Fruit fly (Drosophila melanogaster) whole organism, wandering third instar larva: ENCODE results near the gene CG34242.

Experiments
- Abd-B ChIP-seq: fragments of >200 bp; optimal IDR thresholded peaks from 2 replicates; lab custom pipeline; 2017; ENCODE audit warnings: missing biosample characterization, missing genetic modification characterization
- CG32264 ChIP-seq: fragments of 200-800 bp; sonication (Bioruptor generic); optimal IDR thresholded peaks from 2 replicates; lab custom pipeline; 2016; ENCODE audit warnings: missing biosample characterization, missing genetic modification characterization
- CG9705 ChIP-seq: fragments of 200-800 bp; sonication (Bioruptor generic); optimal IDR thresholded peaks from 2 replicates; lab custom pipeline; 2018; ENCODE audit warnings: missing biosample characterization, mild to moderate bottlenecking, missing genetic modification characterization
- CrebA ChIP-seq: fragments of 200-800 bp; sonication (Bioruptor generic); optimal IDR thresholded peaks from 2 replicates; lab custom pipeline; 2016; ENCODE audit warnings: missing biosample characterization, mild to moderate bottlenecking, missing genetic modification characterization, borderline replicate concordance
- Dfd ChIP-seq: fragments of >200 bp; optimal IDR thresholded peaks from 2 replicates; lab custom pipeline; 2017; ENCODE audit warnings: missing biosample characterization, missing genetic modification characterization
- Dif ChIP-seq: fragments of 200-275, 200-300 bp; sonication (Bioruptor generic); optimal IDR thresholded peaks from 2 replicates; lab custom pipeline; 2018; ENCODE audit warnings: missing biosample characterization, missing genetic modification characterization; ENCODE audit not compliant: partially characterized antibody
- GATAd ChIP-seq: sonication (Bioruptor generic); optimal IDR thresholded peaks from 2 replicates; lab custom pipeline; 2016; ENCODE audit warnings: missing biosample characterization, missing genetic modification characterization
- HLH106 ChIP-seq: fragments of 200-800 bp; optimal IDR thresholded peaks from 3 replicates; lab custom pipeline; 2019; ENCODE audit warnings: missing biosample characterization, mild to moderate bottlenecking, missing genetic modification characterization, moderate library complexity
- Hnf4 ChIP-seq: fragments of 200-800 bp; sonication (Bioruptor generic); optimal IDR thresholded peaks from 2 replicates; lab custom pipeline; 2016; ENCODE audit warnings: missing biosample characterization, mild to moderate bottlenecking, missing genetic modification characterization
- Hr78 ChIP-seq: fragments of >200 bp; optimal IDR thresholded peaks from 2 replicates; lab custom pipeline; 2017; ENCODE audit warnings: missing biosample characterization, missing genetic modification characterization
- Hr83 ChIP-seq: fragments of 200-300 bp; sonication (Bioruptor generic); optimal IDR thresholded peaks from 2 replicates; lab custom pipeline; 2016; ENCODE audit warnings: missing biosample characterization, mild to moderate bottlenecking, missing genetic modification characterization, moderate library complexity; ENCODE audit not compliant: poor library complexity, severe bottlenecking
- Jra ChIP-seq: sonication (Bioruptor generic); optimal IDR thresholded peaks from 2 replicates; lab custom pipeline; 2016; ENCODE audit warnings: missing biosample characterization, missing genetic modification characterization
- Mio ChIP-seq: sonication (Bioruptor generic); optimal IDR thresholded peaks from 2 replicates; lab custom pipeline; 2016; ENCODE audit warnings: missing biosample characterization, missing genetic modification characterization
- Myc ChIP-seq: fragments of >200 bp; optimal IDR thresholded peaks from 2 replicates; lab custom pipeline; 2017
- N ChIP-seq: fragments of >200 bp; optimal IDR thresholded peaks from 2 replicates; lab custom pipeline; 2018; ENCODE audit warnings: missing biosample characterization, missing external identifiers, missing genetic modification characterization
- OdsH ChIP-seq: fragments of 200-800 bp; sonication (Bioruptor generic); optimal IDR thresholded peaks from 2 replicates; lab custom pipeline; 2016; ENCODE audit warnings: missing biosample characterization, mild to moderate bottlenecking, missing genetic modification characterization
- Rel ChIP-seq, 2 experiments: fragments of 200-800 bp; sonication (Bioruptor generic) in 1 of 2; optimal IDR thresholded peaks; 2 replicates in 1 of 2; 3 replicates in 1 of 2; lab custom pipeline; 2016 to 2019; ENCODE audit warnings: mild to moderate bottlenecking in 2 of 2, missing biosample characterization in 2 of 2, missing genetic modification characterization in 2 of 2, moderate library complexity in 1 of 2
- Sp1 ChIP-seq: fragments of 200-800 bp; sonication (Bioruptor generic); optimal IDR thresholded peaks from 3 replicates; lab custom pipeline; 2019; ENCODE audit warnings: missing biosample characterization, mild to moderate bottlenecking, missing genetic modification characterization, moderate library complexity
- Vsx2 ChIP-seq: fragments of 200-300, 225-300 bp; sonication (Bioruptor generic); optimal IDR thresholded peaks from 2 replicates; lab custom pipeline; 2018; ENCODE audit warnings: missing biosample characterization, missing genetic modification characterization; ENCODE audit not compliant: partially characterized antibody
- br ChIP-seq: fragments of 200-800 bp; sonication (Bioruptor generic); optimal IDR thresholded peaks from 2 replicates; lab custom pipeline; 2016; ENCODE audit warnings: missing biosample characterization, missing genetic modification characterization
- brk ChIP-seq: fragments of 200-800 bp; sonication (Bioruptor generic); optimal IDR thresholded peaks from 2 replicates; lab custom pipeline; 2016; ENCODE audit warnings: missing biosample characterization, mild to moderate bottlenecking, missing genetic modification characterization
- dl ChIP-seq, 2 experiments: fragments of 175-275, 200-275 bp in 1 of 2; fragments of 200-275 bp in 1 of 2; sonication (Bioruptor generic); optimal IDR thresholded peaks; lab custom pipeline; 2018; ENCODE audit warnings: mild to moderate bottlenecking in 2 of 2, missing biosample characterization in 2 of 2, missing genetic modification characterization in 2 of 2, moderate library complexity in 2 of 2; ENCODE audit not compliant: partially characterized antibody in 2 of 2, insufficient read depth in 1 of 2
- dmrt93B ChIP-seq: fragments of 200-800 bp; sonication (Bioruptor generic); optimal IDR thresholded peaks from 2 replicates; lab custom pipeline; 2018; ENCODE audit warnings: missing biosample characterization, mild to moderate bottlenecking, missing genetic modification characterization
- ey ChIP-seq: fragments of 200-800 bp; sonication (Bioruptor generic); optimal IDR thresholded peaks from 2 replicates; lab custom pipeline; 2016; ENCODE audit warnings: missing biosample characterization, missing genetic modification characterization
- foxo ChIP-seq, 2 experiments: fragments of 200-800 bp; sonication (Bioruptor generic); optimal IDR thresholded peaks; 2 replicates in 1 of 2; 3 replicates in 1 of 2; lab custom pipeline; 2016 to 2017; ENCODE audit warnings: missing biosample characterization in 2 of 2, missing genetic modification characterization in 2 of 2
- fru ChIP-seq: fragments of 200-800 bp; sonication (Bioruptor generic); optimal IDR thresholded peaks from 3 replicates; lab custom pipeline; 2016; ENCODE audit warnings: missing biosample characterization, mild to moderate bottlenecking, missing genetic modification characterization
- h ChIP-seq: fragments of 200-800 bp; sonication (Bioruptor generic); optimal IDR thresholded peaks from 3 replicates; lab custom pipeline; 2016; ENCODE audit warnings: missing biosample characterization, mild to moderate bottlenecking, missing genetic modification characterization
- jim ChIP-seq: fragments of 175-275, 200-325 bp; sonication (Bioruptor generic); optimal IDR thresholded peaks from 2 replicates; lab custom pipeline; 2016; ENCODE audit warnings: missing biosample characterization, mild to moderate bottlenecking, missing genetic modification characterization
- pan ChIP-seq: fragments of >200 bp; optimal IDR thresholded peaks from 2 replicates; lab custom pipeline; 2017
- psq ChIP-seq: fragments of 200-800 bp; sonication (Bioruptor generic); optimal IDR thresholded peaks from 3 replicates; lab custom pipeline; 2017; ENCODE audit warnings: missing biosample characterization, mild to moderate bottlenecking, missing genetic modification characterization, moderate library complexity
- rgr ChIP-seq: fragments of 200-800 bp; sonication (Bioruptor generic); optimal IDR thresholded peaks from 3 replicates; lab custom pipeline; 2016; ENCODE audit warnings: missing biosample characterization, mild to moderate bottlenecking, missing genetic modification characterization
- sage ChIP-seq: fragments of 200-800 bp; sonication (Bioruptor generic); optimal IDR thresholded peaks from 2 replicates; lab custom pipeline; 2016; ENCODE audit warnings: missing biosample characterization, mild to moderate bottlenecking, missing genetic modification characterization
- sv ChIP-seq: fragments of 200-800 bp; sonication (Bioruptor generic); optimal IDR thresholded peaks from 3 replicates; lab custom pipeline; 2016; ENCODE audit warnings: missing biosample characterization, missing genetic modification characterization
- tai ChIP-seq: sonication (Bioruptor generic); optimal IDR thresholded peaks from 2 replicates; lab custom pipeline; 2016; ENCODE audit warnings: missing biosample characterization, missing genetic modification characterization
- usp ChIP-seq: fragments of >200 bp; optimal IDR thresholded peaks from 2 replicates; lab custom pipeline; 2017; ENCODE audit warnings: missing biosample characterization, missing genetic modification characterization
- woc ChIP-seq: sonication (Bioruptor generic); optimal IDR thresholded peaks from 2 replicates; lab custom pipeline; 2016; ENCODE audit warnings: missing biosample characterization, mild to moderate bottlenecking, missing genetic modification characterization

CG34242 gene

DNA sequence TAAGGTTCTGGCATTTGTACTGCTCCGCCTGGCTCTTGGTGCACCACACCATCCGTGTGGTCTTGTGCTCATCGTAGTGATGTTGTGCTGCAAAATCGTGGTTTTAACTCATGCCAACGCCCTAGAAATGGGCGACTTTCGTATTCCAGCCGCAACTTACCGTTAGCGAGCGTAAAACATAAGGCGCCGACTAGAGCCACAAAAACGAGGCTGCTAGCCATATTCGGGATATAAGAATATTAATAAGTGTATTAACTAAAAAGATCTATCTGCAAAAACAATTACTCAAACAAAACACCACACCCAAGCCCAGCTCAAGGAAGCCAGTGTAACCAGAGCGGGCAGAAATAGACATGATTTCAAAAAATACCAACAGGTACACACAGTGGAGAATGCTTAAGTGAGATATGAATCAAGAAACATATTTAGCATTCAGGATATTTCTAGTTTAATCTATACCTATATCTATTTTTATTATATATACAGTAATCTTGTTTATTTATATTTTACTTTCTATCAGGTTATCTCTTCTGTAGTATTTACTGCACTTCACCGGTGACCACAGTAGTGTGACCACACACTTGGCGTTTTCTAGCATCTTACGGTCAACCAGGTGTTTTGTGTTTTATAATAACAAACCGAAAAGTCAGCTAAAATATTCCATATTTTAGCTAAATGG, at the start of gene CG34242, which contains the start of gene Tsf2:
CG34242 (plus strand) TSS at position 605 of the 679 bp plus-strand sequence.
Tsf2 (minus strand) TSS at position 333 of the 679 bp plus-strand sequence.
- TF ChIP-seq Dif (GFP tag; lab: Kevin White, UChicago), result no peak
- no peak for TF ChIP-seq Rel (GFP tag; optimal IDR thresholded peaks at IDR 0.05; lab: Kevin White, UChicago)
- peak; percentile 80 for TF ChIP-seq Rel (tag; optimal IDR thresholded peaks at IDR 0.05; lab: Kevin White, UChicago)
- no peak for TF ChIP-seq tai (GFP tag; lab: Kevin White, UChicago)
- no peak for TF ChIP-seq usp (GFP tag; lab: Kevin White, UChicago)
- no peak for TF ChIP-seq Hr83
- TF ChIP-seq h (GFP tag; lab: Kevin White, UChicago), result no peak
- TF ChIP-seq dmrt93B (GFP tag; lab: Kevin White, UChicago), result peak; percentile 81
- no peak for TF ChIP-seq CrebA (GFP tag; lab: Kevin White, UChicago)
- TF ChIP-seq foxo (GFP tag; optimal IDR thresholded peaks at IDR 0.05; lab: Kevin White, UChicago), result peak in 1 of 2 experiments; percentile 75
- peak; percentile 63 for TF ChIP-seq fru (GFP tag; lab: Kevin White, UChicago)
- TF ChIP-seq Dfd (GFP tag; lab: Kevin White, UChicago), result no peak
- TF ChIP-seq sv (GFP tag; lab: Kevin White, UChicago), result peak; percentile 16
- peak; percentile 23 for TF ChIP-seq rgr (GFP tag; lab: Kevin White, UChicago)
- peak; percentile 56 for TF ChIP-seq sage (GFP tag; lab: Kevin White, UChicago)
- TF ChIP-seq Myc (lab: Kevin White, UChicago), result peak; percentile 39
- TF ChIP-seq dl (GFP tag; optimal IDR thresholded peaks at IDR 0.05; lab: Kevin White, UChicago; ENCODE audit: insufficient read depth in 1 of 2, partially characterized antibody in 2 of 2), result no peak
- TF ChIP-seq N (GFP tag; lab: Kevin White, UChicago), result no peak
- no peak for TF ChIP-seq pan (lab: Kevin White, UChicago)
- TF ChIP-seq psq (GFP tag; lab: Kevin White, UChicago), result no peak
- TF ChIP-seq woc (GFP tag; lab: Kevin White, UChicago), result peak; percentile 46
- peak; percentile 94 for TF ChIP-seq HLH106
- TF ChIP-seq Mio (GFP tag; lab: Kevin White, UChicago), result no peak
- TF ChIP-seq Hr78, result no peak
- TF ChIP-seq Jra, result no peak
- TF ChIP-seq GATAd (GFP tag; lab: Kevin White, UChicago), result no peak
- no peak for TF ChIP-seq jim (GFP tag; lab: Kevin White, UChicago)
- TF ChIP-seq ey (GFP tag; lab: Kevin White, UChicago), result no peak
- TF ChIP-seq Abd-B (GFP tag; lab: Kevin White, UChicago), result no peak
- TF ChIP-seq brk, result no peak
- peak; percentile 28 for TF ChIP-seq CG9705 (GFP tag; lab: Kevin White, UChicago)
- no peak for TF ChIP-seq CG32264 (GFP tag; lab: Kevin White, UChicago)
- peak; percentile 4 for TF ChIP-seq Sp1
- TF ChIP-seq OdsH, result no peak

DNA sequence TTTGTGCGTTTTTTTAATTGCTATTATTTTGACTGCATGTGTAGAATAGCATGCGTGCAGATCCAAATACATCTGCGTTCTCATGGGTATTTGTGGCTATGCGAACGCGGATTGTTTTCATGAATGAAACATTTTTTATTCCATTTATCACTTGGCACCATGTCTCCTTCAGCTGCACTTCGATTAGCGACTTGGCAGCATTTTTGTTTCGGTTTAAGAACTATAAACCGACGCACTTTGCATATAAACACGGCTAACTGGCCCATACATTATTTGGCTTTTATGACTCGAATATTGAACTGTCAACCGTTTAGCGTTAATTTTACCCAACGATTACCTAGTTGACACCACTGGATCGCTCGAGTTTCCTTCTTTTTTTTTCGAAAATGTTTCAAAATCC, 49.3 kb upstream of the CG34242 start:
- no peak for TF ChIP-seq Myc (lab: Kevin White, UChicago)
- no peak for TF ChIP-seq Abd-B (GFP tag; lab: Kevin White, UChicago)
- no peak for TF ChIP-seq rgr (GFP tag; lab: Kevin White, UChicago)
- TF ChIP-seq CG32264 (GFP tag; lab: Kevin White, UChicago), result no peak
- no peak for TF ChIP-seq GATAd (GFP tag; lab: Kevin White, UChicago)
- no peak for TF ChIP-seq Mio (GFP tag; lab: Kevin White, UChicago)
- TF ChIP-seq Hnf4 (GFP tag; lab: Kevin White, UChicago), result no peak
- no peak for TF ChIP-seq h (GFP tag; lab: Kevin White, UChicago)
- TF ChIP-seq Hr78, result no peak
- no peak for TF ChIP-seq Vsx2
- no peak for TF ChIP-seq HLH106
- TF ChIP-seq sv (GFP tag; lab: Kevin White, UChicago), result no peak
- no peak for TF ChIP-seq CG9705 (GFP tag; lab: Kevin White, UChicago)
- TF ChIP-seq tai (GFP tag; lab: Kevin White, UChicago), result no peak
- TF ChIP-seq Rel (GFP tag; optimal IDR thresholded peaks at IDR 0.05; lab: Kevin White, UChicago), result no peak
- no peak for TF ChIP-seq Rel (tag; optimal IDR thresholded peaks at IDR 0.05; lab: Kevin White, UChicago)
- TF ChIP-seq foxo (GFP tag; optimal IDR thresholded peaks at IDR 0.05; lab: Kevin White, UChicago), result no peak
- no peak for TF ChIP-seq usp (GFP tag; lab: Kevin White, UChicago)
- no peak for TF ChIP-seq fru (GFP tag; lab: Kevin White, UChicago)
- TF ChIP-seq br, result no peak
